Fruit fly (Drosophila melanogaster) whole organism, embryonic: ENCODE results near the gene stops.
A peak's percentile ranks its signal among the peaks of the same experiment; 100 is the strongest.

ENCODE experiments used
- Asciz ChIP-seq: fragments of 200-800 bp; sonication (Bioruptor generic); optimal IDR thresholded peaks from 2 replicates; lab custom pipeline; 2017; ENCODE audit warnings: missing biosample characterization, mild to moderate bottlenecking, missing genetic modification characterization, missing genetic modification reagents
- Atf-2 ChIP-seq: fragments of 200-800 bp; sonication (Bioruptor generic); optimal IDR thresholded peaks from 2 replicates; lab custom pipeline; 2016; ENCODE audit warnings: missing biosample characterization, missing genetic modification characterization
- CG1024 ChIP-seq: fragments of 200-800 bp; sonication (Bioruptor generic); IDR thresholded peaks from 2 replicates; pipeline ENCODE4 v1.3.6; 2022; ENCODE audit warnings: missing biosample characterization, missing genetic modification characterization
- CG10431 ChIP-seq: fragments of 200-800 bp; sonication (Bioruptor generic); optimal IDR thresholded peaks from 3 replicates; lab custom pipeline; 2018; ENCODE audit warnings: missing biosample characterization, mild to moderate bottlenecking, missing genetic modification characterization
- CG10654 ChIP-seq: fragments of 200-800 bp; sonication (Bioruptor generic); optimal IDR thresholded peaks from 2 replicates; lab custom pipeline; 2016; ENCODE audit warnings: missing biosample characterization, missing genetic modification characterization
- CG11247 ChIP-seq: fragments of 200-800 bp; sonication (Bioruptor generic); IDR thresholded peaks from 2 replicates; pipeline ENCODE4 v1.3.6; 2022; ENCODE audit warnings: missing biosample characterization, missing genetic modification characterization
- CG11696 ChIP-seq: fragments of 200-800 bp; sonication (Bioruptor generic); IDR thresholded peaks from 2 replicates; pipeline ENCODE4 v1.3.6; 2022; ENCODE audit warnings: missing biosample characterization, missing genetic modification characterization
- CG15269 ChIP-seq: fragments of 200-800 bp; sonication (Bioruptor generic); optimal IDR thresholded peaks from 2 replicates; lab custom pipeline; 2018; ENCODE audit warnings: missing biosample characterization, mild to moderate bottlenecking, missing genetic modification characterization, moderate library complexity
- CG1529 ChIP-seq: fragments of 200-800 bp; sonication (Bioruptor generic); optimal IDR thresholded peaks from 3 replicates; lab custom pipeline; 2018; ENCODE audit warnings: missing biosample characterization, missing genetic modification characterization
- CG1602 ChIP-seq: fragments of 200-800 bp; sonication (Bioruptor generic); optimal IDR thresholded peaks from 3 replicates; lab custom pipeline; 2016; ENCODE audit warnings: missing biosample characterization, missing genetic modification characterization
- CG1832 ChIP-seq: fragments of 200-800 bp; sonication (Bioruptor generic); optimal IDR thresholded peaks from 2 replicates; lab custom pipeline; 2017; ENCODE audit warnings: missing biosample characterization, mild to moderate bottlenecking, missing genetic modification characterization, inconsistent platforms
- CG18619 ChIP-seq: fragments of 200-800 bp; sonication (Bioruptor generic); optimal IDR thresholded peaks from 3 replicates; lab custom pipeline; 2017; ENCODE audit warnings: missing biosample characterization, mild to moderate bottlenecking, missing genetic modification characterization
- CG2120 ChIP-seq: fragments of 200-800 bp; sonication (Bioruptor generic); optimal IDR thresholded peaks from 3 replicates; lab custom pipeline; 2016; ENCODE audit warnings: missing biosample characterization, missing genetic modification characterization
- CG32532 ChIP-seq: fragments of 200-800 bp; sonication (Bioruptor generic); IDR thresholded peaks from 2 replicates; pipeline ENCODE4 v1.3.6; 2022; ENCODE audit warnings: missing biosample characterization, missing genetic modification characterization
- CG3847 ChIP-seq: fragments of 200-800 bp; sonication (Bioruptor generic); IDR thresholded peaks from 2 replicates; pipeline ENCODE4 v1.3.6; 2022; ENCODE audit warnings: missing biosample characterization, missing genetic modification characterization
- CG7928 ChIP-seq: fragments of 200-800 bp; sonication (Bioruptor generic); optimal IDR thresholded peaks from 2 replicates; lab custom pipeline; 2017; ENCODE audit warnings: missing biosample characterization, mild to moderate bottlenecking, missing genetic modification characterization
- CG7963 ChIP-seq: fragments of 200-800 bp; sonication (Bioruptor generic); IDR thresholded peaks from 3 replicates; pipeline ENCODE4 v1.3.6; 2022; ENCODE audit warnings: missing biosample characterization, missing genetic modification characterization; ENCODE audit not compliant: partially characterized antibody
- CG8388 ChIP-seq: fragments of 200-800 bp; sonication (Bioruptor generic); optimal IDR thresholded peaks from 2 replicates; lab custom pipeline; 2019; ENCODE audit warnings: missing biosample characterization, mild to moderate bottlenecking, missing genetic modification characterization, moderate library complexity
- CG8944 ChIP-seq: fragments of 200-800 bp; sonication (Bioruptor generic); optimal IDR thresholded peaks from 3 replicates; lab custom pipeline; 2016; ENCODE audit warnings: missing biosample characterization, missing genetic modification characterization
- CG9876 ChIP-seq: fragments of 200-800 bp; sonication (Bioruptor generic); optimal IDR thresholded peaks from 2 replicates; lab custom pipeline; 2016; ENCODE audit warnings: missing biosample characterization, missing genetic modification characterization
- CkIIα-i1 ChIP-seq: fragments of 200-800 bp; sonication (Bioruptor generic); IDR thresholded peaks from 2 replicates; pipeline ENCODE4 v1.3.6; 2022; ENCODE audit warnings: missing biosample characterization, missing genetic modification characterization
- Elba2 ChIP-seq: fragments of 200-800 bp; sonication (Bioruptor generic); optimal IDR thresholded peaks from 3 replicates; lab custom pipeline; 2016; ENCODE audit warnings: missing biosample characterization, missing genetic modification characterization
- HLH4C ChIP-seq: fragments of 200-800 bp; sonication (Bioruptor generic); IDR thresholded peaks from 3 replicates; pipeline ENCODE4 v1.3.6; 2022; ENCODE audit warnings: missing biosample characterization, missing genetic modification characterization; ENCODE audit not compliant: partially characterized antibody
- HmgZ ChIP-seq: fragments of 200-800 bp; sonication (Bioruptor generic); optimal IDR thresholded peaks from 2 replicates; lab custom pipeline; 2018; ENCODE audit warnings: missing biosample characterization, mild to moderate bottlenecking, missing genetic modification characterization
- Hr39 ChIP-seq: fragments of >200 bp; optimal IDR thresholded peaks from 2 replicates; lab custom pipeline; 2017
- Jarid2 ChIP-seq: fragments of 200-800 bp; sonication (Bioruptor generic); optimal IDR thresholded peaks from 3 replicates; lab custom pipeline; 2017; ENCODE audit warnings: mild to moderate bottlenecking, missing biosample characterization, missing genetic modification reagents, missing genetic modification characterization
- Mrtf ChIP-seq: fragments of 200-800 bp; sonication (Bioruptor generic); IDR thresholded peaks from 3 replicates; pipeline ENCODE4 v1.3.6; 2022; ENCODE audit warnings: missing biosample characterization, missing genetic modification characterization
- NfI ChIP-seq: fragments of 200-800 bp; sonication (Bioruptor generic); optimal IDR thresholded peaks from 3 replicates; lab custom pipeline; 2018; ENCODE audit warnings: missing biosample characterization, mild to moderate bottlenecking, missing genetic modification characterization, moderate library complexity
- Oli ChIP-seq: fragments of 200-800 bp; sonication (Bioruptor generic); optimal IDR thresholded peaks from 2 replicates; lab custom pipeline; 2018; ENCODE audit warnings: missing biosample characterization, mild to moderate bottlenecking, missing genetic modification characterization, moderate library complexity
- Opbp ChIP-seq: fragments of 200-800 bp; sonication (Bioruptor generic); IDR thresholded peaks from 3 replicates; pipeline ENCODE4 v1.3.6; 2022; ENCODE audit warnings: missing biosample characterization, missing genetic modification characterization; ENCODE audit not compliant: partially characterized antibody
- Six4 ChIP-seq: fragments of 200-800 bp; sonication (Bioruptor generic); optimal IDR thresholded peaks from 2 replicates; lab custom pipeline; 2016; ENCODE audit warnings: missing biosample characterization, missing genetic modification characterization
- Usf ChIP-seq: fragments of 200-800 bp; sonication (Bioruptor generic); optimal IDR thresholded peaks from 2 replicates; lab custom pipeline; 2017; ENCODE audit warnings: missing genotype, missing biosample characterization, missing genetic modification characterization
- al ChIP-seq: fragments of 200-800 bp; sonication (Bioruptor generic); IDR thresholded peaks from 2 replicates; pipeline ENCODE4 v1.3.6; 2022; ENCODE audit warnings: missing biosample characterization, missing genetic modification characterization
- bcd ChIP-seq: fragments of 200-800 bp; sonication (Bioruptor generic); optimal IDR thresholded peaks from 2 replicates; lab custom pipeline; 2017; ENCODE audit warnings: missing biosample characterization, mild to moderate bottlenecking, missing genetic modification characterization
- cg ChIP-seq: fragments of 200-800 bp; sonication (Bioruptor generic); optimal IDR thresholded peaks from 3 replicates; lab custom pipeline; 2019; ENCODE audit warnings: missing biosample characterization, mild to moderate bottlenecking, missing genetic modification characterization, moderate library complexity
- chn ChIP-seq: fragments of 200-800 bp; sonication (Bioruptor generic); optimal IDR thresholded peaks from 2 replicates; lab custom pipeline; 2016; ENCODE audit warnings: missing biosample characterization, missing genetic modification characterization
- ci ChIP-seq: fragments of 200-800 bp; sonication (Bioruptor generic); IDR thresholded peaks from 3 replicates; pipeline ENCODE4 v1.3.6; 2022; ENCODE audit warnings: missing biosample characterization, missing genetic modification characterization
- dmrt11E ChIP-seq: fragments of 200-800 bp; sonication (Bioruptor generic); optimal IDR thresholded peaks from 3 replicates; lab custom pipeline; 2018; ENCODE audit warnings: missing biosample characterization, mild to moderate bottlenecking, missing genetic modification characterization, moderate library complexity
- dmrt99B ChIP-seq: fragments of 200-800 bp; sonication (Bioruptor generic); optimal IDR thresholded peaks from 2 replicates; lab custom pipeline; 2018; ENCODE audit warnings: missing biosample characterization, mild to moderate bottlenecking, missing genetic modification characterization, moderate library complexity
- fd96Cb ChIP-seq: fragments of 200-800 bp; sonication (Bioruptor generic); optimal IDR thresholded peaks from 2 replicates; lab custom pipeline; 2018; ENCODE audit warnings: missing biosample characterization, mild to moderate bottlenecking, missing genetic modification characterization, moderate library complexity
- fu2 ChIP-seq: fragments of 200-800 bp; sonication (Bioruptor generic); optimal IDR thresholded peaks from 2 replicates; lab custom pipeline; 2016; ENCODE audit warnings: missing biosample characterization, missing genetic modification characterization
- jumu ChIP-seq: fragments of 200-800 bp; sonication (Bioruptor generic); optimal IDR thresholded peaks from 3 replicates; lab custom pipeline; 2016; ENCODE audit warnings: missing biosample characterization, missing genetic modification characterization
- maf-S ChIP-seq: fragments of 200-800 bp; sonication (Bioruptor generic); optimal IDR thresholded peaks from 2 replicates; lab custom pipeline; 2016; ENCODE audit warnings: missing biosample characterization, missing genetic modification characterization
- mam ChIP-seq: fragments of 200-800 bp; sonication (Bioruptor generic); optimal IDR thresholded peaks from 3 replicates; lab custom pipeline; 2016; ENCODE audit warnings: missing biosample characterization, missing genetic modification characterization
- onecut ChIP-seq: fragments of 200-800 bp; sonication (Bioruptor generic); IDR thresholded peaks from 2 replicates; pipeline ENCODE4 v1.3.6; 2022; ENCODE audit warnings: missing biosample characterization, missing genetic modification characterization
- org-1 ChIP-seq: fragments of 200-800 bp; sonication (Bioruptor generic); optimal IDR thresholded peaks from 2 replicates; lab custom pipeline; 2017; ENCODE audit warnings: missing biosample characterization, missing genetic modification characterization
- otp ChIP-seq: fragments of 200-800 bp; sonication (Bioruptor generic); IDR thresholded peaks from 3 replicates; pipeline ENCODE4, ENCODE4 v1.3.6; 2022; ENCODE audit warnings: missing biosample characterization, missing genetic modification characterization
- toy ChIP-seq: fragments of 200-800 bp; sonication (Bioruptor generic); IDR thresholded peaks from 2 replicates; pipeline ENCODE4 v1.3.6; 2022; ENCODE audit warnings: missing biosample characterization, missing genetic modification characterization
- unc-4 ChIP-seq: fragments of 200-800 bp; sonication (Bioruptor generic); IDR thresholded peaks from 2 replicates; pipeline ENCODE4 v1.3.6; 2022; ENCODE audit warnings: missing biosample characterization, missing genetic modification characterization; ENCODE audit not compliant: partially characterized antibody
- wek ChIP-seq: fragments of 200-800 bp; sonication (Bioruptor generic); optimal IDR thresholded peaks from 3 replicates; lab custom pipeline; 2018; ENCODE audit warnings: missing biosample characterization, mild to moderate bottlenecking, missing genetic modification characterization, moderate library complexity
- zf30C ChIP-seq: fragments of 200-800 bp; sonication (Bioruptor generic); optimal IDR thresholded peaks from 3 replicates; lab custom pipeline; 2018; ENCODE audit warnings: missing biosample characterization, mild to moderate bottlenecking, missing genetic modification characterization
- zfh2 ChIP-seq: fragments of 200-800 bp; sonication (Bioruptor generic); optimal IDR thresholded peaks from 2 replicates; lab custom pipeline; 2016; ENCODE audit warnings: missing biosample characterization, missing genetic modification characterization

stops gene

dm6 chr3R:31168968-31169367 is at the start of gene stops (continued):
- TF ChIP-seq dmrt99B (tag; lab: Kevin White, UChicago): peak; percentile 7
- no peak for TF ChIP-seq CG7963 (GFP tag; lab: Robert Waterston, UW)
- no peak for TF ChIP-seq Hr39 (lab: Kevin White, UChicago)
- TF ChIP-seq CG15269 (tag; lab: Kevin White, UChicago): no peak
- no peak for TF ChIP-seq CG7928
- TF ChIP-seq CG8944: peak; percentile 6
- TF ChIP-seq zf30C: no peak
- TF ChIP-seq ci: peak; percentile 76
- peak; percentile 41 for TF ChIP-seq CG1602
- TF ChIP-seq onecut (GFP tag; lab: Robert Waterston, UW): peak; percentile 26
- TF ChIP-seq CG1024: peak; percentile 44; the same call in 1 of the 2 replicates
- TF ChIP-seq Jarid2: peak; percentile 38
- TF ChIP-seq Usf (GFP tag; lab: Kevin White, UChicago): no peak
- TF ChIP-seq dmrt11E (tag; lab: Kevin White, UChicago): no peak
- TF ChIP-seq HmgZ (tag; lab: Kevin White, UChicago): no peak
- peak; percentile 14 for TF ChIP-seq Six4 (GFP tag; lab: Kevin White, UChicago)
- no peak for TF ChIP-seq CG10431 (GFP tag; lab: Kevin White, UChicago)
- no peak for TF ChIP-seq HLH4C (GFP tag; lab: Robert Waterston, UW)
- TF ChIP-seq CG18619: peak; percentile 11
- TF ChIP-seq CG8388 (GFP tag; lab: Kevin White, UChicago): no peak
- TF ChIP-seq fd96Cb (tag; lab: Kevin White, UChicago): peak; percentile 41
- TF ChIP-seq Elba2: no peak
- peak; percentile 14 for TF ChIP-seq mam (GFP tag; lab: Kevin White, UChicago)
- no peak for TF ChIP-seq Atf-2 (GFP tag; lab: Kevin White, UChicago)
- no peak for TF ChIP-seq CG11696 (GFP tag; lab: Robert Waterston, UW)
- TF ChIP-seq Asciz (GFP tag; lab: Kevin White, UChicago): peak; percentile 69
- TF ChIP-seq CG9876 (GFP tag; lab: Kevin White, UChicago): peak; percentile 5
- no peak for TF ChIP-seq otp (GFP tag; lab: Robert Waterston, UW)
- TF ChIP-seq org-1 (GFP tag; lab: Kevin White, UChicago): no peak
- no peak for TF ChIP-seq Oli (tag; lab: Kevin White, UChicago)
- TF ChIP-seq cg: no peak
- no peak for TF ChIP-seq fu2 (GFP tag; lab: Kevin White, UChicago)
- peak; percentile 72 for TF ChIP-seq wek (GFP tag; lab: Kevin White, UChicago)
- no peak for TF ChIP-seq al (GFP tag; lab: Robert Waterston, UW)
- TF ChIP-seq Mrtf (GFP tag; lab: Robert Waterston, UW): no peak
- TF ChIP-seq CkIIα-i1: no peak
- TF ChIP-seq maf-S: peak; percentile 34
- TF ChIP-seq Opbp (GFP tag; lab: Robert Waterston, UW): no peak
- TF ChIP-seq NfI: peak; percentile 10
- no peak for TF ChIP-seq CG3847
- no peak for TF ChIP-seq zfh2 (GFP tag; lab: Kevin White, UChicago)
- peak; percentile 19 for TF ChIP-seq chn (GFP tag; lab: Kevin White, UChicago)
- no peak for TF ChIP-seq jumu (GFP tag; lab: Kevin White, UChicago)
- TF ChIP-seq toy: no peak
- 0 out of 2 replicates have a peak, but pooled peaks have one; percentile 30 for TF ChIP-seq CG32532 (GFP tag; lab: Robert Waterston, UW)
- TF ChIP-seq CG1529 (GFP tag; lab: Kevin White, UChicago): peak; percentile 34
- TF ChIP-seq bcd (GFP tag; lab: Kevin White, UChicago): peak; percentile 49
- TF ChIP-seq unc-4: no peak
- TF ChIP-seq CG10654: peak; percentile 55
- peak; percentile 50; the same call in 1 of the 2 replicates for TF ChIP-seq CG11247 (GFP tag; lab: Robert Waterston, UW)
- no peak for TF ChIP-seq CG1832 (GFP tag; lab: Kevin White, UChicago)
- peak; percentile 21 for TF ChIP-seq CG2120 (GFP tag; lab: Kevin White, UChicago)
